Fruit fly (Drosophila melanogaster) whole organism: ENCODE results near the gene CG17343.

Experiments
- CG8478 ChIP-seq: fragments of >200 bp; optimal IDR thresholded peaks from 2 replicates; lab custom pipeline; 2018; ENCODE audit warnings: inconsistent platforms
- Dll ChIP-seq: fragments of >200 bp; optimal IDR thresholded peaks from 2 replicates; lab custom pipeline; 2017
- EcR ChIP-seq, 2 experiments: fragments of >200 bp; optimal IDR thresholded peaks; 2 replicates each; lab custom pipeline; 2017; ENCODE audit warnings: missing biosample characterization in 2 of 2, missing genetic modification characterization in 2 of 2, missing genetic modification reagents in 2 of 2
- pan ChIP-seq: fragments of >200 bp; optimal IDR thresholded peaks from 2 replicates; lab custom pipeline; 2017
- psq ChIP-seq: fragments of >200 bp; optimal IDR thresholded peaks from 2 replicates; lab custom pipeline; 2017
- usp ChIP-seq: fragments of >200 bp; optimal IDR thresholded peaks from 2 replicates; lab custom pipeline; 2017; ENCODE audit warnings: missing biosample characterization, missing genetic modification characterization, mixed read lengths

CG17343 gene

DNA sequence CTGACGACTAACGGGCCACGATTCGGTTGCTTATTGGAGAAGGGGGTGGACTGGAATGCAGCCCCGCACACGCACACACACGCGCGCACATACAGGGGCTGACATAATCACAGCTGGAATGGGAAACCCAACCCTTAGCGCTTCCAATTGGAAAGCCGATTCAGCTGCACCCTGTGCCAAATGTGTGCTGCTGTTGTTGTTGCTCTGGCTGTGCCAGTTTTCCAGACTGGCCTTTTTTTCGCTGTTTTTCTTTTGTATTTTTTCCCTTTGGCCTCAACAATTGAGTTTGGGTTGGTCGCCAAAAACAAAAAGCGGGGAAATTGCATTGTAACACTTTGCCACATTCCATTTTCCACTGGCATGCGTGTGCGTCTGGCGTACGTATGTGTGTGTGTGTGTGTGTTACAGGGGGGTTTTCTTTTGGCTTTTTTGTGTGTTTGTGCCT lies 18.6 kb downstream of the CG17343 start:
- TF ChIP-seq CG8478 (no peak), psq (no peak), EcR (GFP tag; optimal IDR thresholded peaks at IDR 0.05; lab: Kevin White, UChicago) (no peak), usp (GFP tag; lab: Kevin White, UChicago) (no peak), pan (lab: Kevin White, UChicago) (no peak), Dll (lab: Kevin White, UChicago) (no peak)

DNA sequence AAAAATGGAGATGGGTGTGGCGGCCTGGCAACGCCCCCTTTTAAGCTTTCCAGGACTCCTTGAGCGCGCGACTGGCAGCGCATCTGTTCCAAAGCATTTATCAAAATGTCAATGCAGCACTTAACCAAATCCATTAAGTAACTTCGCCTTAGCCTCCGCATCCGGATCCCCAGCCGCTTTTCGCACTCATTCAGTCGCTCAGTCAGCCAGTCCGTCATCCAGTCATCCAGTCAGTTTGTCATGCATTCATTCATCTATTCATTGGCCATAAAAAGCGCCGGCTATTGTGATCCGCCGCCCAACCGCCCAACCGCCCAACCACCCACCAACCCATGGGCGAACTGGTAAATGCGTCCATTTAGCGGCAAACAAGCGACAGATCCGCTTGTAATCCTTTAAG lies 24.2 kb downstream of the CG17343 start:
- no peak for TF ChIP-seq pan (lab: Kevin White, UChicago)
- no peak for TF ChIP-seq usp (GFP tag; lab: Kevin White, UChicago)
- TF ChIP-seq psq: no peak
- no peak for TF ChIP-seq EcR (GFP tag; optimal IDR thresholded peaks at IDR 0.05; lab: Kevin White, UChicago)
- TF ChIP-seq Dll (lab: Kevin White, UChicago): no peak
- no peak for TF ChIP-seq CG8478

DNA sequence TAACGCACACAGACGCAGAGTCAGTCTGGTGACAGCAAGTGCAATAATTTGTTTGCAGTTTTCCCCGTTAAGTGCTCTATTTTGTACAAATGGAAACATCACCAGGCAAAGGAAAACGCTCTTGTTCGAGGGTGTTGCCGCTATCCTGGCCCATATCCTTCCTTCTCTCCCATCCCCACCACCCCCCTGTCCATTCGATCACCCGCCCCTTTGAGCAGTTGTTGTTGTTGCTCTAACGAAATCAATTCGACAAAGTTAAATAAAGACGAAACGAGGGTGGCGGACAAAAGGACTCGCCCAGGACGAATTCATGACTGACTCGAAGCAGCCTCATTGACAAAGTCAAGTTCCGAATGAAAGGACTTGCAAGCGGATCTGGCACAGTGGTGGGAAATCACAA lies 24.7 kb downstream of the CG17343 start:
- no peak for TF ChIP-seq Dll (lab: Kevin White, UChicago)
- TF ChIP-seq pan (lab: Kevin White, UChicago): no peak
- no peak for TF ChIP-seq EcR (GFP tag; optimal IDR thresholded peaks at IDR 0.05; lab: Kevin White, UChicago)
- no peak for TF ChIP-seq usp (GFP tag; lab: Kevin White, UChicago)
- TF ChIP-seq CG8478: no peak
- TF ChIP-seq psq: no peak

DNA sequence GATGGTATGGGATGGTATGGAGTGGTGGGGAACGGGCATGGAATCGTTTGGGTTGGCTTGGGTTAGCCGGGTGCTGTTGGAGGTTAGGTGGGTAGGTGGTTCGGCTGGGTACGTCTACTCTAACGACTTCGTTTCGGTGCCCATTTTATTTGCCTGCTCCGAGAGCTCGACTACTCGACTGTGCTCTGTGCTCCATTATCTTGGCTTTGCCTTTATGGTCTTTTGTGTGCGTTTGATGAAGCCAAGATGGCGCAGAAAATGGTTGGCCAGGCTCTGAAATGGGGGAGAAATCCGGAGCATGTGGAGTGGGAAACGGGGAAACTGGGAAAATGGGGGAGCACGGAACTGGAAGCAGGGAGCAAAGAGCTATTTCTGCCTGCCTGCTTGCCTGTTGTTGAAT lies 29.1 kb downstream of the CG17343 start:
- TF ChIP-seq pan (lab: Kevin White, UChicago): no peak
- no peak for TF ChIP-seq CG8478
- no peak for TF ChIP-seq Dll (lab: Kevin White, UChicago)
- no peak for TF ChIP-seq usp (GFP tag; lab: Kevin White, UChicago)
- TF ChIP-seq psq: no peak
- no peak for TF ChIP-seq EcR (GFP tag; optimal IDR thresholded peaks at IDR 0.05; lab: Kevin White, UChicago)

DNA sequence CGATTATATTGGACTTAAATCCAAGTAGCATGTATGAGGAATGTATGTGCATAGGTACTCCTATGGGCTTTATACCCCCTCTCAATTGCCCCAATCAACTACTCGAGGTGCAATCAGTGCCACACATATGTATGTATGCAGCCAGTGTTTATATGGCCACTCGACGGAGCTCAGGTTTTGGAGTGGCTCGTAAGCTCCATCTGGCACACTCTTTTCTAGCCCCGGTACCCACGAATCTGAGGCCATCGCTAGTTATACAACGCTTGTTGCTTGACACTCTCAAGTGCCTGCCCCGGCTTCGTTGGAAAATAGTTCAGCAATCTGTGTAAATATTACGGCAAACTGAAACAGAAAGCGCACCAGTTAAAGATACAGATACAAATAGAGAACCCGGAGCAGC lies 31.6 kb downstream of the CG17343 start:
- TF ChIP-seq EcR (GFP tag; optimal IDR thresholded peaks at IDR 0.05; lab: Kevin White, UChicago): no peak
- TF ChIP-seq CG8478: no peak
- no peak for TF ChIP-seq pan (lab: Kevin White, UChicago)
- no peak for TF ChIP-seq psq
- no peak for TF ChIP-seq Dll (lab: Kevin White, UChicago)
- no peak for TF ChIP-seq usp (GFP tag; lab: Kevin White, UChicago)

DNA sequence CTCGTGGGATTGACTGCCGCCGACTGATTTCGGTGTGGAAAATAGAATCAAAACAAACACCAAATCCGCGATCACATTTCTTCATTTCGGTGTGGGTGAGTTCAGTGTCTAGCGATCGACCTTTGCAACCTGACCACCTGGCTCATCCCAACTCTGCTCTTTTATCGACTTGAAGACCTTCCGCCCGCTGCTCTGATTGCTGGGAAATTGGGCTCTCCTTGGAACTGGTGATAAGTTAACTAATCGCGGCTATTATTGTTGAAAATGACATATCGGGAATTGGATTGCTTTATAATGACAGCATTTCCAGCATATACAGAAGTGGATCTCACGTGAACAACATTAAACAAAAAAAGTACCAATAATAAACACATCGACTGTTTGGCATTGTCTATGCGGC lies 32.6 kb downstream of the CG17343 start:
- TF ChIP-seq Dll (lab: Kevin White, UChicago): no peak
- no peak for TF ChIP-seq psq
- TF ChIP-seq usp (GFP tag; lab: Kevin White, UChicago): no peak
- no peak for TF ChIP-seq pan (lab: Kevin White, UChicago)
- no peak for TF ChIP-seq CG8478
- TF ChIP-seq EcR (GFP tag; optimal IDR thresholded peaks at IDR 0.05; lab: Kevin White, UChicago): no peak

DNA sequence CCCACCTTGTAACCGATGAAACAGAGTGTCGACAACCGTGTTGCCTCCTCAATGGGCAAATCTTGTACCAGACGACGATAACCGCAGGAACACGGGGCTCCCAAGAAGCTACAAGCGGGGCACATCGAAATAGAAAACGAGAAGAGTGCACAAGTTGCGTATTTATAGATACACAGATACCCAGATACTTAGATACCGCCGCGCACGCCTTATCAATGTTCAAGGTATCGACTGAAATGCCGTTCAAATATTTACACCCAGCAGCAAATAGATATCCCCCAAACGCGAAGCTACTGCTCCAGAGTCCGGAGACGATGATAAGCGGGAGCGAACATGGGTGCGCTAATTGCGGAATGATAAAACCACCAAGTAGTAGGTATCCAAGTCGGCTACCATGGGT lies 33.9 kb downstream of the CG17343 start:
- TF ChIP-seq CG8478 (no peak), usp (GFP tag; lab: Kevin White, UChicago) (no peak), Dll (lab: Kevin White, UChicago) (no peak), EcR (GFP tag; optimal IDR thresholded peaks at IDR 0.05; lab: Kevin White, UChicago) (no peak), pan (lab: Kevin White, UChicago) (no peak), psq (no peak)

DNA sequence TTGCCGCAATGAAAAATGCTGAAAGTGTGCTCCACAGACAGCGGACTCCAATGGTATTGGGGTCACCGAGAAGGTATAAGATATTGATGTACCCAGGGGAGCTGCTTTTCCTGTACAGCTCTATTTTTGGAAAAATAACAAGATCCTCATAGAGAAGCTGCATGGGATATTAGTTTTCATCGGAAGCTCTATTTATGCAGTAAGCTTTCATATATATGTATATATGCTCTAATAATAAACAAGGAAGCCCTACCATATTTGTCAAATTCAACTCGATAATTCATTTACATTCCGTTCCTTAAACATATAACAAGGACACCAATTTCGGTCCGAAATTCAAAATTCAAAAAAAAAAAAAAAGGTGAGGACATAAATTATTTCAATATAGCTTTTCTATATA lies 37.0 kb downstream of the CG17343 start, which contains the start of the genes CG17344 and CG43731:
Gene CG17344, plus strand, starts transcription at position 301 of the 400 bp plus-strand sequence.
Gene CG43731, plus strand, starts transcription at position 301 of the 400 bp plus-strand sequence.
- TF ChIP-seq EcR (GFP tag; optimal IDR thresholded peaks at IDR 0.05; lab: Kevin White, UChicago) (no peak), usp (GFP tag; lab: Kevin White, UChicago) (no peak), pan (lab: Kevin White, UChicago) (no peak), CG8478 (no peak), Dll (lab: Kevin White, UChicago) (no peak), psq (no peak)

DNA sequence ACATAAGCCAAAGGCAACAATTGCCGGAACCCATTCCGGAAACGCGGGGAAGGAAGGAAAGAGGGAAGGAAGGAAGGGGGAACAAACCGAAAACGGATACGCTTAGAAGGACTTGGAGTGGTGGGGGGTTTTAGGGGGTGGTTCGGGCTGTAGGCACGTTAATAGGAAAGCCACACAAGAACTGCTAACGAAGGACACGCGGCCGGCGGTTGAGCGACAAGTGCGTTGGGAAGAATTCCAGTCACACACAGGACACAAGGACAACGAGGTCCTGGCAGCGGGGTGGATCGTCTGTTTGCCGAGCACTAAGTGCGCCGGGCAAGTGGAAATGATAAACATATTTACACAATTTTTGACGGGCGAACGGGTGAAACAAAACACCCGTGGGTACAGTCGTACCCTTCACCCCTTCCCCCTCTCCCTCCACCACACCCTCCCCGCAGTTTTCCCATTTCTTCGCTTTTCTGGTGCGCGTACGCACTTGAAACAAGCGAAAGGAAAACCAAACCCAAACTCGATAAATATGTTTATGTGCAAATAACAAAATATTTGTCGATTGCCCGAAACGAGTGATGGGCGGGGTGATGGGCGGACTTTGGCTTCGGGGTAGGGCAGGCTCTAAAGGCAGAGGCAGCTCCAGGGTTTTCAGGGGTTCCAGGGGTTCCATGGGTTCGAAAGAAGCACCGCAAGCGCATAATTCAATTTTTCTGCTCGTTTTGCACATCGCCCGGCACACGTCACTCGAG lies 38.6 kb downstream of the CG17343 start:
- TF ChIP-seq pan (lab: Kevin White, UChicago) (no peak), Dll (lab: Kevin White, UChicago) (no peak), EcR (GFP tag; optimal IDR thresholded peaks at IDR 0.05; lab: Kevin White, UChicago) (no peak), CG8478 (no peak), usp (GFP tag; lab: Kevin White, UChicago) (no peak), psq (no peak)

DNA sequence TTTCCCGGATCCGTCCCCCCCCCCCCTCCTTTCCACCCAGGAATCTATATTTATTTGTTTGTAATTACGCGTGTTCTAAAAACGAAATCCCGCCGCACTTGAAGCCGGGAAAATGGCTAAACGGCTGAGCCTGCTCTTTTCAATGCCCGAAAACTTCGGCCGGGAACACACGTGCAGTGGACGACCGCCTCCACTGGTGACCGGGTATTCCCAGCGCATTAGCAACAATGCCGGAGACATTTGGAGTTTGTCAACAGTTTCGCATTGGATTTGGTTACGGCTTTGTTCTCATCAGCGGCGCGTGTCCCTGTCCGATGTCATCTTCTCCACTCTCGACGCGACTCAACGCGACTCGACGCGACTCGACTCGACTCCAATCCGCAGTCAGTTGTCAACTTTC lies 39.7 kb downstream of the CG17343 start:
- TF ChIP-seq usp (GFP tag; lab: Kevin White, UChicago) (no peak), pan (lab: Kevin White, UChicago) (no peak), EcR (GFP tag; optimal IDR thresholded peaks at IDR 0.05; lab: Kevin White, UChicago) (no peak), CG8478 (no peak), psq (no peak)

DNA sequence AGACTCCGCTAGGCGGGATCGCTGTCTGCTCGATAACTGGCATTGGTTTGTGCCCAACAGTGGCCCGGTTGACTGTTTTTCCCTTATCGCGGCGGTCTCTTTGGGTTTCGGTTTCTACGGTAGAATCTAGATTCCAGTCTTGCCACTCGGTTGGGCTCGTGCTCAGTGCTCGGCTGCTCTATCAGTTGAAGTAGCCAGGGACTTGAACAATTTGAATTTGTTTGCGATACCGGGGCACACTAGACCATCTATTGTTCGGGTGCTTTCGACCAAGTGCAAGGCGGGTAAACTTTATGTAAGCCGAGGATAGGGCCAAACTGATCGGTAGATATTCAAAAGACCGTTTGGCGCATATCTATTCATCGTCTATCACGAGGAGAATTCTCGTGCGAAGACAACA lies 41.5 kb downstream of the CG17343 start:
- TF ChIP-seq psq (no peak), CG8478 (no peak), pan (lab: Kevin White, UChicago) (no peak), Dll (lab: Kevin White, UChicago) (no peak), EcR (GFP tag; optimal IDR thresholded peaks at IDR 0.05; lab: Kevin White, UChicago) (no peak), usp (GFP tag; lab: Kevin White, UChicago) (no peak)

DNA sequence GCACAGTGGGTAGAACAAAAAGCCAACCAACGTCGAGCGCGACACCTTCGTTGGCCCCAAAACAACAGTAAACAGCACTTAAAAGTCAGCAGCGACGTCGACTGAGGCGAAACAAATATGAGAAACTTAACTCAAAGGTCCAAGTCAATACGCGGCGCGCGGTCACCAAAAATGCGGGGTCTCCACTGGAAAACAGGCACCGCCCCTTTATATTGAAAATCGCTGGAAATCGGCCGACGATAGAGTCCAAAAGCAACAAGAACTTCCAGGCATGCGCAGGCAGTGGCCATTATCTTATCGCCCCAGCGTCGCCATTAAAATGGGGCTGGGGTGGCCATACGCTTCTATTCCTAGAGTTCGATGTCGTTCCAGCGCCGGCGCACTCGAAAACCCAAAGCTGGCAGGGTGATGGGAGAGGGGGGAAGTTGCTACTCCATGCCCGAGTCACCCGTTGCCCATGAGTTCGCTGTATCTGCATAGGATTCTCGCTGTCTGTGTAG lies 43.7 kb downstream of the CG17343 start, which contains the start of gene Lim3:
Gene Lim3, minus strand, starts transcription at position 51 of the 500 bp plus-strand sequence.
- TF ChIP-seq CG8478 (no peak), psq (no peak), EcR (GFP tag; optimal IDR thresholded peaks at IDR 0.05; lab: Kevin White, UChicago) (no peak), usp (GFP tag; lab: Kevin White, UChicago) (no peak), Dll (lab: Kevin White, UChicago) (no peak), pan (lab: Kevin White, UChicago) (no peak)
